Worm (Caenorhabditis elegans) whole organism, L4/young adult: Measurements from ENCODE around the gene exp-1.

ENCODE experiments used
- W03F9.2 ChIP-seq: fragments of 150-350 bp; optimal IDR thresholded peaks from 2 replicates; lab custom pipeline; 2014; ENCODE audit warnings: missing biosample characterization, missing genetic modification characterization
- dao-5 ChIP-seq: sonication (generic microtip); optimal IDR thresholded peaks from 2 replicates; lab custom pipeline; 2016; ENCODE audit warnings: missing genotype, missing genetic modification characterization, moderate library complexity, missing compliant biosample characterization
- him-1 ChIP-seq: sonication (generic microtip); optimal IDR thresholded peaks from 2 replicates; lab custom pipeline; 2016; ENCODE audit warnings: missing genotype, missing genetic modification reagents, missing genetic modification characterization, missing compliant biosample characterization

Gene exp-1

ce11 chrII:6107773-6108172 is 53.1 kb downstream of the exp-1 start:
- TF ChIP-seq dao-5 (tag; lab: Kevin White, UChicago): no peak
- no peak for TF ChIP-seq him-1 (tag; lab: Kevin White, UChicago)
- no peak for TF ChIP-seq W03F9.2
